Worm (Caenorhabditis elegans) whole organism, L4 larva: ENCODE data around the gene coh-3.

ENCODE experiments used
- ces-1 ChIP-seq: fragments of 150-350 bp; sonication (generic microtip); optimal IDR thresholded peaks from 4 replicates; lab custom pipeline; 2014; ENCODE audit warnings: missing biosample characterization, missing genetic modification reagents, missing genetic modification characterization
- lin-29 ChIP-seq: fragments of 200-800 bp; sonication (Bioruptor generic); IDR thresholded peaks from 2 replicates; pipeline ENCODE4 v1.3.6; 2022; ENCODE audit warnings: missing genetic modification reagents, missing genetic modification characterization, missing compliant biosample characterization
- mep-1 ChIP-seq: fragments of 150-350 bp; sonication (generic microtip); optimal IDR thresholded peaks from 3 replicates; lab custom pipeline; 2014; ENCODE audit warnings: missing biosample characterization, missing genetic modification characterization
- nhr-11 ChIP-seq: fragments of 150-350 bp; optimal IDR thresholded peaks from 2 replicates; lab custom pipeline; 2014; ENCODE audit warnings: missing biosample characterization, missing genetic modification characterization
- nhr-42 ChIP-seq: fragments of 200-800 bp; sonication (Bioruptor generic); IDR thresholded peaks from 2 replicates; pipeline ENCODE4 v1.3.6; 2022; ENCODE audit warnings: missing genetic modification characterization, missing compliant biosample characterization
- nhr-76 ChIP-seq: fragments of 150-350 bp; optimal IDR thresholded peaks from 2 replicates; lab custom pipeline; 2014; ENCODE audit warnings: missing biosample characterization, missing genetic modification characterization
- pha-4 ChIP-seq, 2 experiments: fragments of 150-350 bp in 1 of 2; fragments of 200-800 bp in 1 of 2; sonication (Bioruptor generic) in 1 of 2; IDR thresholded peaks in 1 of 2; optimal IDR thresholded peaks in 1 of 2; 2 replicates each; pipeline versions ENCODE4 v1.3.6 to Lab custom; 2014 to 2022; ENCODE audit warnings: missing genetic modification characterization in 2 of 2, missing genetic modification reagents in 2 of 2, missing biosample characterization in 1 of 2, missing compliant biosample characterization in 1 of 2
- pqm-1 ChIP-seq: sonication (generic microtip); optimal IDR thresholded peaks from 2 replicates; lab custom pipeline; 2017; ENCODE audit warnings: missing biosample characterization, missing genetic modification characterization

ce11 chrV:14504120-14504519 lies 46.9 kb downstream of the coh-3 start:
- no peak for TF ChIP-seq ces-1
- no peak for TF ChIP-seq pqm-1
- TF ChIP-seq nhr-42 (GFP tag; lab: Robert Waterston, UW): no peak
- TF ChIP-seq lin-29 (GFP tag; lab: Robert Waterston, UW): no peak
- TF ChIP-seq pha-4 (GFP tag; IDR thresholded peaks at IDR 0.05; lab: Robert Waterston, UW): no peak
- TF ChIP-seq pha-4 (tag; optimal IDR thresholded peaks at IDR 0.05; lab: Kevin White, UChicago): no peak
- TF ChIP-seq mep-1 (tag; lab: Kevin White, UChicago): no peak
- no peak for TF ChIP-seq nhr-11 (tag; lab: Kevin White, UChicago)
- no peak for TF ChIP-seq nhr-76 (tag; lab: Kevin White, UChicago)
